Worm (Caenorhabditis elegans) whole organism, L1 larva: ENCODE results near the gene rps-25.

ENCODE experiments used
- F16B12.6 ChIP-seq: fragments of 150-350 bp; optimal IDR thresholded peaks from 2 replicates; lab custom pipeline; 2014; ENCODE audit warnings: missing biosample characterization, missing genetic modification characterization
- Y116A8C.19 ChIP-seq: sonication (generic microtip); optimal IDR thresholded peaks from 2 replicates; lab custom pipeline; 2016; ENCODE audit warnings: missing compliant biosample characterization, missing genetic modification characterization, borderline replicate concordance
- aha-1 ChIP-seq: fragments of 150-350 bp; optimal IDR thresholded peaks from 2 replicates; lab custom pipeline; 2014; ENCODE audit warnings: missing biosample characterization, missing genetic modification characterization
- alr-1 ChIP-seq: fragments of 200-800 bp; sonication (Bioruptor generic); optimal IDR thresholded peaks from 2 replicates; lab custom pipeline; 2018; ENCODE audit warnings: borderline replicate concordance, mild to moderate bottlenecking, missing genetic modification characterization, missing compliant biosample characterization
- aly-2 ChIP-seq: fragments of 150-350 bp; optimal IDR thresholded peaks from 2 replicates; lab custom pipeline; 2014; ENCODE audit warnings: missing biosample characterization, missing genetic modification characterization
- ama-1 ChIP-seq: fragments of 150-350 bp; optimal IDR thresholded peaks from 2 replicates; lab custom pipeline; 2014
- ceh-8 ChIP-seq: fragments of 200-800 bp; sonication (Bioruptor generic); optimal IDR thresholded peaks from 2 replicates; lab custom pipeline; 2018; ENCODE audit warnings: mild to moderate bottlenecking, missing genetic modification characterization, moderate library complexity, missing compliant biosample characterization
- ceh-82 ChIP-seq, 3 experiments: fragments of 150-350 bp in 1 of 3; sonication (generic microtip) in 2 of 3; optimal IDR thresholded peaks; 2 replicates each; lab custom pipeline; 2014 to 2017; ENCODE audit warnings: missing biosample characterization in 3 of 3, missing genetic modification characterization in 3 of 3
- dpl-1 ChIP-seq, 3 experiments: fragments of 150-350 bp in 2 of 3; sonication (generic microtip) in 1 of 3; optimal IDR thresholded peaks; 2 replicates each; lab custom pipeline; 2014 to 2017; ENCODE audit warnings: missing biosample characterization in 3 of 3, missing genetic modification characterization in 3 of 3, missing genetic modification reagents in 3 of 3
- dsc-1 ChIP-seq: sonication (generic microtip); optimal IDR thresholded peaks from 2 replicates; lab custom pipeline; 2016; ENCODE audit warnings: mild to moderate bottlenecking, missing genetic modification characterization, missing compliant biosample characterization
- efl-1 ChIP-seq, 4 experiments: fragments of 150-350 bp; optimal IDR thresholded peaks in 3 of 4; peaks in 1 of 4; 1 replicate in 1 of 4; 2 replicates in 3 of 4; lab custom pipeline; 2014; ENCODE audit warnings: missing biosample characterization in 2 of 4, missing genetic modification characterization in 2 of 4, missing genetic modification reagents in 2 of 4
- egl-13 ChIP-seq: sonication (generic microtip); optimal IDR thresholded peaks from 2 replicates; lab custom pipeline; 2016; ENCODE audit warnings: missing genotype, missing genetic modification reagents, missing genetic modification characterization, missing compliant biosample characterization
- fkh-4 ChIP-seq: sonication (generic microtip); optimal IDR thresholded peaks from 2 replicates; lab custom pipeline; 2016; ENCODE audit warnings: missing compliant biosample characterization, missing genetic modification characterization, borderline replicate concordance
- fos-1 ChIP-seq: fragments of 150-350 bp; optimal IDR thresholded peaks from 2 replicates; lab custom pipeline; 2014; ENCODE audit warnings: missing biosample characterization, missing genetic modification characterization
- hlh-17 ChIP-seq: fragments of 200-800 bp; sonication (Bioruptor generic); optimal IDR thresholded peaks from 2 replicates; lab custom pipeline; 2018; ENCODE audit warnings: missing genetic modification characterization, mild to moderate bottlenecking, missing compliant biosample characterization, moderate library complexity, borderline replicate concordance
- hlh-4 ChIP-seq: sonication (generic microtip); optimal IDR thresholded peaks from 2 replicates; lab custom pipeline; 2016; ENCODE audit warnings: mild to moderate bottlenecking, missing genetic modification characterization, missing compliant biosample characterization
- hpl-2 ChIP-seq: fragments of 150-350 bp; optimal IDR thresholded peaks from 2 replicates; lab custom pipeline; 2014; ENCODE audit warnings: missing biosample characterization, missing genetic modification reagents, missing genetic modification characterization
- irx-1 ChIP-seq: sonication (generic microtip); optimal IDR thresholded peaks from 2 replicates; lab custom pipeline; 2016; ENCODE audit warnings: missing genetic modification characterization, missing compliant biosample characterization
- isw-1 ChIP-seq: fragments of 200-800 bp; sonication (Bioruptor generic); IDR thresholded peaks from 2 replicates; pipeline ENCODE4 v1.3.6; 2022; ENCODE audit warnings: missing genetic modification characterization, missing compliant biosample characterization
- jun-1 ChIP-seq: fragments of 150-350 bp; optimal IDR thresholded peaks from 2 replicates; lab custom pipeline; 2014; ENCODE audit warnings: missing biosample characterization, missing genetic modification reagents, missing genetic modification characterization
- lin-13 ChIP-seq: fragments of 150-350 bp; optimal IDR thresholded peaks from 2 replicates; lab custom pipeline; 2014; ENCODE audit warnings: missing biosample characterization, missing genetic modification reagents, missing genetic modification characterization
- lin-14 ChIP-seq: fragments of 200-800 bp; sonication (Bioruptor generic); optimal IDR thresholded peaks from 2 replicates; lab custom pipeline; 2018; ENCODE audit warnings: mild to moderate bottlenecking, missing genetic modification characterization, moderate library complexity, missing compliant biosample characterization
- lin-15B ChIP-seq: fragments of 150-350 bp; sonication (generic microtip); optimal IDR thresholded peaks from 3 replicates; lab custom pipeline; 2014; ENCODE audit warnings: missing biosample characterization, missing genetic modification characterization
- lin-35 ChIP-seq, 2 experiments: fragments of 150-350 bp; optimal IDR thresholded peaks; 2 replicates each; lab custom pipeline; 2014; ENCODE audit warnings: missing biosample characterization in 2 of 2, missing genetic modification characterization in 2 of 2, missing genetic modification reagents in 2 of 2
- lsy-2 ChIP-seq, 2 experiments: fragments of 150-350 bp; optimal IDR thresholded peaks; 2 replicates each; lab custom pipeline; 2014; ENCODE audit warnings: missing biosample characterization in 2 of 2, missing genetic modification characterization in 2 of 2
- mab-9 ChIP-seq: fragments of 200-800 bp; sonication (Bioruptor generic); IDR thresholded peaks from 2 replicates; pipeline ENCODE4 v1.3.6; 2022; ENCODE audit warnings: missing genetic modification reagents, missing genetic modification characterization, missing compliant biosample characterization
- mdl-1 ChIP-seq, 2 experiments: fragments of 150-350 bp; optimal IDR thresholded peaks; 2 replicates each; lab custom pipeline; 2014 to 2017; ENCODE audit warnings: missing biosample characterization in 2 of 2, missing genetic modification characterization in 2 of 2, inconsistent platforms in 1 of 2
- mep-1 ChIP-seq: fragments of 150-350 bp; optimal IDR thresholded peaks from 2 replicates; lab custom pipeline; 2014; ENCODE audit warnings: missing biosample characterization, missing genetic modification characterization
- nhr-11 ChIP-seq: fragments of 150-350 bp; optimal IDR thresholded peaks from 2 replicates; lab custom pipeline; 2014; ENCODE audit warnings: missing biosample characterization, missing genetic modification characterization
- nhr-28 ChIP-seq: fragments of 150-350 bp; optimal IDR thresholded peaks from 2 replicates; lab custom pipeline; 2014; ENCODE audit warnings: missing biosample characterization, missing genetic modification characterization
- nhr-77 ChIP-seq: fragments of 150-350 bp; optimal IDR thresholded peaks from 2 replicates; lab custom pipeline; 2014; ENCODE audit warnings: missing biosample characterization, missing genetic modification characterization
- nhr-84 ChIP-seq: sonication (generic microtip); optimal IDR thresholded peaks from 2 replicates; lab custom pipeline; 2017; ENCODE audit warnings: missing biosample characterization, missing genetic modification characterization
- nhr-85 ChIP-seq: sonication (generic microtip); peaks from one replicate; lab custom pipeline; 2016; ENCODE audit warnings: missing genetic modification characterization, inconsistent platforms, missing compliant biosample characterization
- pag-3 ChIP-seq: sonication (generic microtip); optimal IDR thresholded peaks from 2 replicates; lab custom pipeline; 2017; ENCODE audit warnings: missing genetic modification characterization, mild to moderate bottlenecking, missing compliant biosample characterization, antibody characterized with exemption, borderline replicate concordance; ENCODE audit not compliant: insufficient read depth
- pax-3 ChIP-seq: fragments of 200-800 bp; sonication (Bioruptor generic); optimal IDR thresholded peaks from 2 replicates; lab custom pipeline; 2018; ENCODE audit warnings: mild to moderate bottlenecking, missing genetic modification characterization, moderate library complexity, missing compliant biosample characterization
- skn-1 ChIP-seq: fragments of 150-350 bp; optimal IDR thresholded peaks from 2 replicates; lab custom pipeline; 2014; ENCODE audit warnings: missing biosample characterization, missing genetic modification characterization
- snpc-4 ChIP-seq: fragments of 150-350 bp; optimal IDR thresholded peaks from 2 replicates; lab custom pipeline; 2014; ENCODE audit warnings: missing biosample characterization, missing genetic modification characterization
- sox-4 ChIP-seq: sonication (generic microtip); optimal IDR thresholded peaks from 2 replicates; lab custom pipeline; 2016; ENCODE audit warnings: missing genetic modification characterization, missing compliant biosample characterization
- sup-37 ChIP-seq: fragments of 200-800 bp; sonication (Bioruptor generic); optimal IDR thresholded peaks from 2 replicates; lab custom pipeline; 2018; ENCODE audit warnings: mild to moderate bottlenecking, missing genetic modification characterization, missing compliant biosample characterization
- unc-30 ChIP-seq: sonication (generic microtip); optimal IDR thresholded peaks from 2 replicates; lab custom pipeline; 2017; ENCODE audit warnings: missing biosample characterization, missing genetic modification characterization
- xbp-1 ChIP-seq: sonication (generic microtip); optimal IDR thresholded peaks from 2 replicates; lab custom pipeline; 2016; ENCODE audit warnings: missing genetic modification characterization, missing compliant biosample characterization
- ztf-11 ChIP-seq, 2 experiments: sonication (generic microtip); optimal IDR thresholded peaks; 2 replicates each; lab custom pipeline; 2016 to 2017; ENCODE audit warnings: missing genetic modification characterization in 2 of 2, missing biosample characterization in 1 of 2, missing compliant biosample characterization in 1 of 2
- ztf-4 ChIP-seq: fragments of 150-350 bp; optimal IDR thresholded peaks from 2 replicates; lab custom pipeline; 2014; ENCODE audit warnings: missing biosample characterization, missing genetic modification characterization

rps-25 gene

ce11 chrIV:5967035-5967499, 19.7 kb upstream of the rps-25 start (continued):
- peak; percentile 9 for TF ChIP-seq sox-4 (tag; lab: Kevin White, UChicago)
- no peak for TF ChIP-seq hlh-17 (GFP tag; lab: Kevin White, UChicago)
- TF ChIP-seq nhr-77 (tag; lab: Kevin White, UChicago) = peak; percentile 73
- no peak for TF ChIP-seq alr-1 (tag; lab: Kevin White, UChicago)
- TF ChIP-seq egl-13 = peak; percentile 68
- peak; percentile 45 for TF ChIP-seq jun-1 (tag; lab: Kevin White, UChicago)
- TF ChIP-seq mdl-1 (tag; optimal IDR thresholded peaks at IDR 0.05; lab: Kevin White, UChicago) = peak in 1 of 2 experiments; percentile 56
- peak; percentile 74 for TF ChIP-seq irx-1 (tag; lab: Kevin White, UChicago)
- TF ChIP-seq nhr-28 (tag; lab: Kevin White, UChicago) = no peak
- TF ChIP-seq mab-9 = peak; percentile 34; the same call in 1 of the 2 replicates
- TF ChIP-seq aly-2 (tag; lab: Kevin White, UChicago) = peak; percentile 55
- TF ChIP-seq lin-35 (GFP tag; optimal IDR thresholded peaks at IDR 0.05; lab: Kevin White, UChicago) = peak; percentile 21 to 81
- peak; percentile 46 for TF ChIP-seq pag-3
- TF ChIP-seq snpc-4 = peak; percentile 34
- TF ChIP-seq ceh-82 (tag; optimal IDR thresholded peaks at IDR 0.05; lab: Kevin White, UChicago) = peak in 2 of 3 experiments; percentile 27 to 59
- TF ChIP-seq ztf-11 (tag; optimal IDR thresholded peaks at IDR 0.05; lab: Kevin White, UChicago) = peak in 1 of 2 experiments; percentile 65
- TF ChIP-seq lin-14 (GFP tag; lab: Kevin White, UChicago) = peak; percentile 85
- peak; percentile 23 to 53 for TF ChIP-seq efl-1 (optimal IDR thresholded peaks at IDR 0.05; lab: Kevin White, UChicago)
- TF ChIP-seq efl-1 (GFP tag; optimal IDR thresholded peaks at IDR 0.05 in 1 of 2; lab: Kevin White, UChicago) = peak in 1 of 2 experiments; percentile 95
- TF ChIP-seq ceh-8 = peak; percentile 47
- TF ChIP-seq skn-1 (tag; lab: Kevin White, UChicago) = peak; percentile 85
- TF ChIP-seq nhr-84 (tag; lab: Kevin White, UChicago) = no peak
- no peak for TF ChIP-seq F16B12.6 (tag; lab: Kevin White, UChicago)
- TF ChIP-seq dsc-1 (tag; lab: Kevin White, UChicago) = peak; percentile 86
- TF ChIP-seq xbp-1 = peak; percentile 51
- TF ChIP-seq ama-1 (lab: Kevin White, UChicago) = no peak
- TF ChIP-seq Y116A8C.19 (tag; lab: Kevin White, UChicago) = no peak
- TF ChIP-seq lin-15B = no peak
- peak; percentile 42 for TF ChIP-seq sup-37
- peak; percentile 58 to 77 for TF ChIP-seq lsy-2 (tag; optimal IDR thresholded peaks at IDR 0.05; lab: Kevin White, UChicago)
- TF ChIP-seq unc-30 (tag; lab: Kevin White, UChicago) = no peak
- TF ChIP-seq isw-1 (GFP tag; lab: Robert Waterston, UW) = peak; percentile 38; the same call in 1 of the 2 replicates
- peak; percentile 80 for TF ChIP-seq mep-1 (tag; lab: Kevin White, UChicago)
- TF ChIP-seq ztf-4 (tag; lab: Kevin White, UChicago) = peak; percentile 9
- TF ChIP-seq fos-1 (tag; lab: Kevin White, UChicago) = peak; percentile 52
- TF ChIP-seq fkh-4 (tag; lab: Kevin White, UChicago) = no peak
- TF ChIP-seq lin-13 (GFP tag; lab: Kevin White, UChicago) = no peak
- TF ChIP-seq dpl-1 (GFP tag; optimal IDR thresholded peaks at IDR 0.05; lab: Kevin White, UChicago) = peak in 2 of 3 experiments; percentile 33 to 44
- TF ChIP-seq pax-3 (tag; lab: Kevin White, UChicago) = no peak
- peak; percentile 71 for TF ChIP-seq hpl-2

- TF ChIP-seq aha-1 (tag; lab: Kevin White, UChicago) (no peak), efl-1 (optimal IDR thresholded peaks at IDR 0.05; lab: Kevin White, UChicago) (no peak), efl-1 (GFP tag; optimal IDR thresholded peaks at IDR 0.05 in 1 of 2; lab: Kevin White, UChicago) (no peak), hlh-4 (tag; lab: Kevin White, UChicago) (no peak), mep-1 (tag; lab: Kevin White, UChicago) (no peak), nhr-85 (tag; lab: Kevin White, UChicago) (peak; percentile 22), hlh-17 (GFP tag; lab: Kevin White, UChicago) (no peak), nhr-11 (no peak)
- TF ChIP-seq, all 84 proteins: peak for 1
These were observed 16.9 kb upstream of the rps-25 start for ce11 chrIV:5964286-5964685.
